Worm (Caenorhabditis elegans) whole organism, L3 larva: ENCODE results near the gene Y57G11A.5.
"Not testable (repeated sequence)": the region's sequence is repeated elsewhere in the genome, so short reads cannot be mapped to it uniquely, and the experiment has no call there.

Experiments used
- aly-2 ChIP-seq: fragments of 150-350 bp; optimal IDR thresholded peaks from 2 replicates; lab custom pipeline; 2014; ENCODE audit warnings: missing biosample characterization, missing genetic modification characterization
- ama-1 ChIP-seq: fragments of 150-350 bp; optimal IDR thresholded peaks from 2 replicates; lab custom pipeline; 2018
- ceh-16 ChIP-seq: sonication (generic microtip); optimal IDR thresholded peaks from 2 replicates; lab custom pipeline; 2017; ENCODE audit warnings: missing biosample characterization, missing genetic modification characterization
- elt-1 ChIP-seq: fragments of 150-350 bp; optimal IDR thresholded peaks from 2 replicates; lab custom pipeline; 2014; ENCODE audit warnings: missing biosample characterization, missing genetic modification characterization
- elt-2 ChIP-seq: sonication (generic microtip); optimal IDR thresholded peaks from 2 replicates; lab custom pipeline; 2016; ENCODE audit warnings: missing genetic modification reagents, mild to moderate bottlenecking, missing genetic modification characterization, missing compliant biosample characterization
- elt-3 ChIP-seq, 3 experiments: fragments of 150-350 bp in 1 of 3; sonication (generic microtip) in 2 of 3; optimal IDR thresholded peaks; 2 replicates in 2 of 3; 4 replicates in 1 of 3; lab custom pipeline; 2014 to 2017; ENCODE audit warnings: missing biosample characterization in 3 of 3, missing genetic modification characterization in 3 of 3
- fkh-2 ChIP-seq: fragments of 150-350 bp; optimal IDR thresholded peaks from 2 replicates; lab custom pipeline; 2014; ENCODE audit warnings: missing biosample characterization, missing genetic modification reagents, missing genetic modification characterization
- lin-39 ChIP-seq: fragments of 150-350 bp; optimal IDR thresholded peaks from 2 replicates; lab custom pipeline; 2018; ENCODE audit warnings: missing biosample characterization, missing genetic modification reagents, missing genetic modification characterization
- mdl-1 ChIP-seq: fragments of 150-350 bp; optimal IDR thresholded peaks from 2 replicates; lab custom pipeline; 2014; ENCODE audit warnings: missing biosample characterization, missing genetic modification characterization
- nfya-1 ChIP-seq: sonication (generic microtip); optimal IDR thresholded peaks from 2 replicates; lab custom pipeline; 2017; ENCODE audit warnings: missing genetic modification characterization, mild to moderate bottlenecking, missing compliant biosample characterization, antibody characterized with exemption, moderate library complexity; ENCODE audit not compliant: insufficient read depth
- nhr-67 ChIP-seq: fragments of 150-350 bp; optimal IDR thresholded peaks from 2 replicates; lab custom pipeline; 2014; ENCODE audit warnings: missing biosample characterization, missing genetic modification characterization
- snpc-4 ChIP-seq: fragments of 150-350 bp; optimal IDR thresholded peaks from 2 replicates; lab custom pipeline; 2014; ENCODE audit warnings: missing biosample characterization, missing genetic modification characterization
- unc-62 ChIP-seq: fragments of 150-350 bp; sonication (generic microtip); optimal IDR thresholded peaks from 4 replicates; lab custom pipeline; 2014; ENCODE audit warnings: missing biosample characterization, missing genetic modification reagents, missing genetic modification characterization
- ztf-11 ChIP-seq: fragments of 150-350 bp; optimal IDR thresholded peaks from 2 replicates; lab custom pipeline; 2014; ENCODE audit warnings: missing biosample characterization, missing genetic modification characterization

DNA sequence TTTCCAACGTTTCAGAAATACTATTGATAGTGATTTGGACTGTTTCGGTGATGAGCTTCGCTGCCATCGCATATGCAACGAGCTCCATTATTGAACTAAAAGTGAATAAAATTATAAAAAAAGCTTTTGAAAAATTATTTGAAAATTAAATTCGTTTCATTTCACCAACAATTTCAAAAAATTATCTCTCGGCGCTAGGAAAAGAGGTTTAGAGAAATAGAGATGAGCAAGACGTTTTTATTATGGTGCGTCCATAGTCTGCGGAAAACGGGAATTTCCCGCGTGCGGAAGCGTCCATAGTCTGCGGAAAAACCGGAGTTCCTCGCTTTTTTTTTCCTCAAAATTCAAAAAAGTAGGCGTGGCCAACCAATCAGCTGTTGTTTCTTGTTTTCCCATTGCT lies 39.6 kb upstream of the Y57G11A.5 start, which contains the start of gene pals-30:
- TF ChIP-seq elt-2 (tag; lab: Kevin White, UChicago); mdl-1 (tag; lab: Kevin White, UChicago); nhr-67 (tag; lab: Kevin White, UChicago); unc-62 (GFP tag; lab: Kevin White, UChicago); ama-1; fkh-2 (tag; lab: Kevin White, UChicago); nfya-1; elt-3 (tag; optimal IDR thresholded peaks at IDR 0.05; lab: Kevin White, UChicago); ceh-16; snpc-4 (tag; lab: Kevin White, UChicago); elt-1 (tag; lab: Kevin White, UChicago); aly-2 (tag; lab: Kevin White, UChicago); lin-39 (tag; lab: Kevin White, UChicago); ztf-11 (tag; lab: Kevin White, UChicago): not testable (repeated sequence)
